Fruit fly (Drosophila melanogaster) whole organism, embryonic: ENCODE results near the gene Ask1.

ENCODE experiments used
- Atf6 ChIP-seq: fragments of 200-800 bp; sonication (Bioruptor generic); IDR thresholded peaks from 2 replicates; pipeline ENCODE4 v1.3.6; 2022; ENCODE audit warnings: missing biosample characterization, missing genetic modification characterization
- CG11560 ChIP-seq: fragments of 200-800 bp; sonication (Bioruptor generic); IDR thresholded peaks from 3 replicates; pipeline ENCODE4 v1.3.6; 2022; ENCODE audit warnings: missing biosample characterization, missing genetic modification characterization
- CG11723 ChIP-seq: fragments of 200-800 bp; sonication (Bioruptor generic); optimal IDR thresholded peaks from 2 replicates; lab custom pipeline; 2017; ENCODE audit warnings: missing biosample characterization, mild to moderate bottlenecking, missing genetic modification characterization
- CG12299 ChIP-seq: fragments of 200-800 bp; sonication (Bioruptor generic); optimal IDR thresholded peaks from 2 replicates; lab custom pipeline; 2018; ENCODE audit warnings: missing biosample characterization, mild to moderate bottlenecking, missing genetic modification characterization
- CG12391 ChIP-seq: fragments of 200-800 bp; sonication (Bioruptor generic); optimal IDR thresholded peaks from 3 replicates; lab custom pipeline; 2018; ENCODE audit warnings: missing biosample characterization, mild to moderate bottlenecking, missing genetic modification characterization, moderate library complexity
- CG12744 ChIP-seq: fragments of 200-800 bp; sonication (Bioruptor generic); optimal IDR thresholded peaks from 2 replicates; lab custom pipeline; 2016; ENCODE audit warnings: missing biosample characterization, missing genetic modification characterization
- CG12942 ChIP-seq: fragments of 200-800 bp; sonication (Bioruptor generic); optimal IDR thresholded peaks from 3 replicates; lab custom pipeline; 2016; ENCODE audit warnings: missing biosample characterization, missing genetic modification characterization
- CG14050 ChIP-seq: fragments of 200-800 bp; sonication (Bioruptor generic); IDR thresholded peaks from 3 replicates; pipeline ENCODE4 v1.3.6; 2022; ENCODE audit warnings: missing biosample characterization, missing genetic modification characterization
- CG1603 ChIP-seq: fragments of 200-800 bp; sonication (Bioruptor generic); optimal IDR thresholded peaks from 2 replicates; lab custom pipeline; 2019; ENCODE audit warnings: missing biosample characterization, mild to moderate bottlenecking, missing genetic modification characterization, moderate library complexity
- CG17359 ChIP-seq: fragments of 200-800 bp; sonication (Bioruptor generic); optimal IDR thresholded peaks from 3 replicates; lab custom pipeline; 2018; ENCODE audit warnings: missing biosample characterization, mild to moderate bottlenecking, missing genetic modification characterization, moderate library complexity
- CG2129 ChIP-seq: fragments of 200-800 bp; sonication (Bioruptor generic); IDR thresholded peaks from 2 replicates; pipeline ENCODE4 v1.3.6; 2022; ENCODE audit warnings: missing biosample characterization, missing genetic modification characterization; ENCODE audit not compliant: partially characterized antibody
- CG30403 ChIP-seq: fragments of 200-800 bp; sonication (Bioruptor generic); optimal IDR thresholded peaks from 3 replicates; lab custom pipeline; 2016; ENCODE audit warnings: missing biosample characterization, missing genetic modification characterization
- CG31224 ChIP-seq: fragments of 200-800 bp; sonication (Bioruptor generic); IDR thresholded peaks from 2 replicates; pipeline ENCODE4 v1.3.6; 2022; ENCODE audit warnings: missing biosample characterization, missing genetic modification characterization
- CG3847 ChIP-seq: fragments of 200-800 bp; sonication (Bioruptor generic); IDR thresholded peaks from 2 replicates; pipeline ENCODE4 v1.3.6; 2022; ENCODE audit warnings: missing biosample characterization, missing genetic modification characterization
- CG6272 ChIP-seq: fragments of 200-800 bp; sonication (Bioruptor generic); IDR thresholded peaks from 2 replicates; pipeline ENCODE4 v1.3.6; 2022; ENCODE audit warnings: missing biosample characterization, missing genetic modification characterization
- CG6854 ChIP-seq: fragments of 200-800 bp; sonication (Bioruptor generic); optimal IDR thresholded peaks from 3 replicates; lab custom pipeline; 2017; ENCODE audit warnings: missing biosample characterization, mild to moderate bottlenecking, missing genetic modification characterization
- CG7839 ChIP-seq: fragments of 200-800 bp; sonication (Bioruptor generic); optimal IDR thresholded peaks from 3 replicates; lab custom pipeline; 2018; ENCODE audit warnings: missing biosample characterization, mild to moderate bottlenecking, missing genetic modification characterization, moderate library complexity
- Dbx ChIP-seq: fragments of 200-800 bp; sonication (Bioruptor generic); IDR thresholded peaks from 3 replicates; pipeline ENCODE4 v1.3.6; 2022; ENCODE audit warnings: missing biosample characterization, missing genetic modification characterization
- Dek ChIP-seq: fragments of 200-800 bp; sonication (Bioruptor generic); optimal IDR thresholded peaks from 3 replicates; lab custom pipeline; 2019; ENCODE audit warnings: missing biosample characterization, mild to moderate bottlenecking, missing genetic modification characterization, moderate library complexity
- Doc3 ChIP-seq: fragments of 200-800 bp; sonication (Bioruptor generic); IDR thresholded peaks from 3 replicates; pipeline ENCODE4 v1.3.6; 2022; ENCODE audit warnings: missing biosample characterization, missing genetic modification characterization; ENCODE audit not compliant: partially characterized antibody
- ERR ChIP-seq: fragments of 200-800 bp; sonication (Bioruptor generic); optimal IDR thresholded peaks from 2 replicates; lab custom pipeline; 2016; ENCODE audit warnings: missing biosample characterization, missing genetic modification characterization
- Hr3 ChIP-seq: fragments of 200-800 bp; sonication (Bioruptor generic); optimal IDR thresholded peaks from 3 replicates; lab custom pipeline; 2016; ENCODE audit warnings: missing biosample characterization, missing genetic modification characterization
- NFAT ChIP-seq: fragments of 200-800 bp; sonication (Bioruptor generic); IDR thresholded peaks from 2 replicates; pipeline ENCODE4 v1.3.6; 2022; ENCODE audit warnings: missing biosample characterization, missing genetic modification characterization
- Nf-YC ChIP-seq: fragments of 200-800 bp; optimal IDR thresholded peaks from 3 replicates; lab custom pipeline; 2019; ENCODE audit warnings: missing biosample characterization, mild to moderate bottlenecking, missing genetic modification characterization, moderate library complexity
- Poxn ChIP-seq: fragments of 200-800 bp; sonication (Bioruptor generic); IDR thresholded peaks from 2 replicates; pipeline ENCODE4 v1.3.6; 2022; ENCODE audit warnings: missing biosample characterization, missing genetic modification characterization
- Sin3A ChIP-seq: fragments of >200 bp; optimal IDR thresholded peaks from 2 replicates; lab custom pipeline; 2018
- Six4 ChIP-seq: fragments of 200-800 bp; sonication (Bioruptor generic); optimal IDR thresholded peaks from 2 replicates; lab custom pipeline; 2016; ENCODE audit warnings: missing biosample characterization, missing genetic modification characterization
- Spps ChIP-seq: fragments of 200-800 bp; sonication (Bioruptor generic); optimal IDR thresholded peaks from 2 replicates; lab custom pipeline; 2018; ENCODE audit warnings: missing biosample characterization, mild to moderate bottlenecking, missing genetic modification characterization
- Ssrp ChIP-seq: fragments of 200-800 bp; sonication (Bioruptor generic); optimal IDR thresholded peaks from 2 replicates; lab custom pipeline; 2018; ENCODE audit warnings: missing biosample characterization, mild to moderate bottlenecking, missing genetic modification characterization, moderate library complexity
- TFAM ChIP-seq: fragments of 200-800 bp; sonication (Bioruptor generic); optimal IDR thresholded peaks from 2 replicates; lab custom pipeline; 2017; ENCODE audit warnings: missing biosample characterization, missing genetic modification characterization, inconsistent platforms
- Tbp ChIP-seq: fragments of >200 bp; optimal IDR thresholded peaks from 2 replicates; lab custom pipeline; 2018; ENCODE audit warnings: missing biosample characterization, missing genetic modification characterization
- Usf ChIP-seq: fragments of 200-800 bp; sonication (Bioruptor generic); optimal IDR thresholded peaks from 2 replicates; lab custom pipeline; 2017; ENCODE audit warnings: missing genotype, missing biosample characterization, missing genetic modification characterization
- cas ChIP-seq: fragments of 200-800 bp; sonication (Bioruptor generic); IDR thresholded peaks from 2 replicates; pipeline ENCODE4 v1.3.6; 2022; ENCODE audit warnings: missing biosample characterization, missing genetic modification characterization
- crc ChIP-seq: fragments of 200-800 bp; sonication (Bioruptor generic); optimal IDR thresholded peaks from 2 replicates; lab custom pipeline; 2016; ENCODE audit warnings: missing biosample characterization, missing genetic modification characterization
- dimm ChIP-seq: fragments of 200-800 bp; sonication (Bioruptor generic); IDR thresholded peaks from 2 replicates; pipeline ENCODE4 v1.3.6; 2022; ENCODE audit warnings: missing biosample characterization, missing genetic modification characterization
- dysf ChIP-seq: fragments of 200-800 bp; sonication (Bioruptor generic); IDR thresholded peaks from 3 replicates; pipeline ENCODE4 v1.3.6; 2022; ENCODE audit warnings: missing biosample characterization, missing genetic modification characterization
- ewg ChIP-seq: fragments of 200-800 bp; sonication (Bioruptor generic); optimal IDR thresholded peaks from 3 replicates; lab custom pipeline; 2017; ENCODE audit warnings: mild to moderate bottlenecking, missing biosample characterization, missing genetic modification reagents, missing genetic modification characterization
- ham ChIP-seq: fragments of 200-800 bp; sonication (Bioruptor generic); IDR thresholded peaks from 2 replicates; pipeline ENCODE4 v1.3.6; 2022; ENCODE audit warnings: missing biosample characterization, missing genetic modification characterization
- hb ChIP-seq: fragments of 200-800 bp; sonication (Bioruptor generic); IDR thresholded peaks from 3 replicates; pipeline ENCODE4 v1.3.6; 2022; ENCODE audit warnings: missing biosample characterization, missing genetic modification characterization; ENCODE audit not compliant: partially characterized antibody
- hbn ChIP-seq: fragments of 200-800 bp; sonication (Bioruptor generic); IDR thresholded peaks from 2 replicates; pipeline ENCODE4 v1.3.6; 2022; ENCODE audit warnings: missing biosample characterization, missing genetic modification characterization; ENCODE audit not compliant: partially characterized antibody
- jigr1 ChIP-seq: fragments of 200-800 bp; sonication (Bioruptor generic); IDR thresholded peaks from 3 replicates; pipeline ENCODE4 v1.3.6; 2022; ENCODE audit warnings: missing biosample characterization, missing genetic modification characterization
- lmd ChIP-seq: fragments of 200-800 bp; sonication (Bioruptor generic); IDR thresholded peaks from 2 replicates; pipeline ENCODE4 v1.3.6; 2022; ENCODE audit warnings: missing biosample characterization, missing genetic modification characterization
- onecut ChIP-seq: fragments of 200-800 bp; sonication (Bioruptor generic); IDR thresholded peaks from 2 replicates; pipeline ENCODE4 v1.3.6; 2022; ENCODE audit warnings: missing biosample characterization, missing genetic modification characterization
- sc ChIP-seq, 3 experiments: fragments of >200 bp in 2 of 3; fragments of 200-800 bp in 1 of 3; sonication (Bioruptor generic) in 1 of 3; optimal IDR thresholded peaks; 2 replicates in 2 of 3; 3 replicates in 1 of 3; lab custom pipeline; 2017; ENCODE audit warnings: mild to moderate bottlenecking in 1 of 3, missing biosample characterization in 1 of 3, missing genetic modification characterization in 1 of 3, missing genetic modification reagents in 1 of 3
- seq ChIP-seq: fragments of 200-800 bp; sonication (Bioruptor generic); IDR thresholded peaks from 2 replicates; pipeline ENCODE4 v1.3.6; 2022; ENCODE audit warnings: missing biosample characterization, missing genetic modification characterization
- tin ChIP-seq: fragments of 200-800 bp; sonication (Bioruptor generic); optimal IDR thresholded peaks from 3 replicates; lab custom pipeline; 2016; ENCODE audit warnings: missing biosample characterization, missing genetic modification characterization
- tup ChIP-seq: fragments of 200-800 bp; sonication (Bioruptor generic); optimal IDR thresholded peaks from 2 replicates; lab custom pipeline; 2016; ENCODE audit warnings: missing biosample characterization, mild to moderate bottlenecking, missing genetic modification characterization, moderate library complexity
- unc-4 ChIP-seq: fragments of 200-800 bp; sonication (Bioruptor generic); IDR thresholded peaks from 2 replicates; pipeline ENCODE4 v1.3.6; 2022; ENCODE audit warnings: missing biosample characterization, missing genetic modification characterization; ENCODE audit not compliant: partially characterized antibody
- zen2 ChIP-seq: fragments of 200-800 bp; sonication (Bioruptor generic); IDR thresholded peaks from 3 replicates; pipeline ENCODE4 v1.3.6; 2022; ENCODE audit warnings: missing biosample characterization, missing genetic modification characterization; ENCODE audit not compliant: partially characterized antibody
- zf30C ChIP-seq: fragments of 200-800 bp; sonication (Bioruptor generic); optimal IDR thresholded peaks from 3 replicates; lab custom pipeline; 2018; ENCODE audit warnings: missing biosample characterization, mild to moderate bottlenecking, missing genetic modification characterization

The Ask1 gene

DNA sequence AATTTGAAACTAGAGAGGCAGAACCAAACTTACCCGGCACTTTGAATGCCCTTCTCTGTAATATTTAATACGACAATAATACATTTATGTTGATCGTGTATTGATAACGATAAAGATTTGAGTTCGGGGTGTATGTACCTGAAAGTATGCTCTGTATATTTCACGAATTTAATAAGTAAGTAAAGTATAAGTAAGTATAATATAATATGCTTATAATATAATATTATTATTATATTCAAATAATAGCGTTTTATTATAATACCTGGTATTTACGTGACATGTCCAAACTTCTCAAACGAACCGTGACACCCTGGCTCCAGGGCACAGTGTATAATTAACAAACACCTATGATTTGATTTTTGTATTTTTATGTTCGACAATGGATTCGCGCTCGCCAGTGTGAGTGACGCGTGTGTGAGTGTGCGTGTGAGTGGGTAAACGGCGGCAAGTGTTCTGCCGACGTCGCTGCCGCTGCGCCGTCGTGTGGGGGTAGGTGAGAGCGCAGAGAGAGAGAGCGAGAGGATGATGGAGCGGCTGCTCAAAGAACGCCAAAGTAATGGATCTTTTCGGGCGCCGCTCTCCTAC is 10.2 kb downstream of the Ask1 start:
- no peak for TF ChIP-seq tup (GFP tag; lab: Kevin White, UChicago)
- TF ChIP-seq Dek (tag; lab: Kevin White, UChicago) = peak; percentile 78
- TF ChIP-seq CG7839 (tag; lab: Kevin White, UChicago) = peak; percentile 89
- TF ChIP-seq NFAT (GFP tag; lab: Robert Waterston, UW) = no peak
- TF ChIP-seq dysf (GFP tag; lab: Robert Waterston, UW) = peak; percentile 79
- TF ChIP-seq CG30403 (GFP tag; lab: Kevin White, UChicago) = peak; percentile 55
- peak; percentile 67 for TF ChIP-seq Hr3
- no peak for TF ChIP-seq CG11560
- no peak for TF ChIP-seq Poxn (GFP tag; lab: Robert Waterston, UW)
- no peak for TF ChIP-seq ham
- no peak for TF ChIP-seq zen2
- peak; percentile 61; the same call in 1 of the 2 replicates for TF ChIP-seq CG31224 (GFP tag; lab: Robert Waterston, UW)
- peak; percentile 39 for TF ChIP-seq tin (GFP tag; lab: Kevin White, UChicago)
- peak; percentile 73; the same call in 1 of the 2 replicates for TF ChIP-seq lmd (GFP tag; lab: Robert Waterston, UW)
- TF ChIP-seq sc (optimal IDR thresholded peaks at IDR 0.05; lab: Kevin White, UChicago) = no peak
- no peak for TF ChIP-seq sc (GFP tag; optimal IDR thresholded peaks at IDR 0.05; lab: Kevin White, UChicago)
- TF ChIP-seq Sin3A (lab: Kevin White, UChicago) = no peak
- peak; percentile 69 for TF ChIP-seq Six4 (GFP tag; lab: Kevin White, UChicago)
- no peak for TF ChIP-seq hb (GFP tag; lab: Robert Waterston, UW)
- no peak for TF ChIP-seq Doc3 (GFP tag; lab: Robert Waterston, UW)
- no peak for TF ChIP-seq Tbp (GFP tag; lab: Kevin White, UChicago)
- peak; percentile 20; the same call in 1 of the 3 replicates for TF ChIP-seq CG14050 (GFP tag; lab: Robert Waterston, UW)
- TF ChIP-seq CG17359 (tag; lab: Kevin White, UChicago) = peak; percentile 81
- TF ChIP-seq CG11723 (GFP tag; lab: Kevin White, UChicago) = no peak
- peak; percentile 41 for TF ChIP-seq Usf (GFP tag; lab: Kevin White, UChicago)
- TF ChIP-seq ewg (GFP tag; lab: Kevin White, UChicago) = peak; percentile 43
- peak; percentile 21; the same call in 1 of the 2 replicates for TF ChIP-seq hbn (GFP tag; lab: Robert Waterston, UW)
- peak; percentile 38; the same call in 1 of the 2 replicates for TF ChIP-seq onecut
- TF ChIP-seq zf30C (GFP tag; lab: Kevin White, UChicago) = no peak
- TF ChIP-seq TFAM (GFP tag; lab: Kevin White, UChicago) = no peak
- TF ChIP-seq Spps (tag; lab: Kevin White, UChicago) = peak; percentile 27
- TF ChIP-seq Atf6 (GFP tag; lab: Robert Waterston, UW) = peak; percentile 64; the same call in 1 of the 2 replicates
- TF ChIP-seq CG6854 (GFP tag; lab: Kevin White, UChicago) = peak; percentile 81
- no peak for TF ChIP-seq unc-4 (GFP tag; lab: Robert Waterston, UW)
- TF ChIP-seq CG12299 (tag; lab: Kevin White, UChicago) = peak; percentile 45
- peak; percentile 40 for TF ChIP-seq Ssrp
- TF ChIP-seq CG12391 = peak; percentile 73
- TF ChIP-seq ERR (GFP tag; lab: Kevin White, UChicago) = no peak
- no peak for TF ChIP-seq CG12744 (GFP tag; lab: Kevin White, UChicago)
- no peak for TF ChIP-seq crc
- TF ChIP-seq CG1603 (tag; lab: Kevin White, UChicago) = no peak
- TF ChIP-seq dimm (GFP tag; lab: Robert Waterston, UW) = no peak
- peak; percentile 55 for TF ChIP-seq Nf-YC (tag; lab: Kevin White, UChicago)
- peak; percentile 13; the same call in 1 of the 2 replicates for TF ChIP-seq seq
- TF ChIP-seq CG3847 (GFP tag; lab: Robert Waterston, UW) = peak; percentile 57
- TF ChIP-seq jigr1 (GFP tag; lab: Robert Waterston, UW) = no peak
- TF ChIP-seq CG6272 (GFP tag; lab: Robert Waterston, UW) = 0 out of 2 replicates have a peak, but pooled peaks have one; percentile 6
- no peak for TF ChIP-seq cas
- TF ChIP-seq Dbx = peak; percentile 77
- no peak for TF ChIP-seq CG2129 (GFP tag; lab: Robert Waterston, UW)
- TF ChIP-seq CG12942 (GFP tag; lab: Kevin White, UChicago) = peak; percentile 39
